Fruit fly (Drosophila melanogaster): ENCODE data around the gene Mob2.

The Mob2 gene

dm6 chr3L:11508337-11508736 lies 53.7 kb downstream of the Mob2 start, which contains the start of gene CG33500:
Gene CG33500, plus strand, starts transcription at chr3L:11508637.
- TF ChIP-seq dsx (GFP tag; optimal IDR thresholded peaks at IDR 0.05; ENCODE audit: poor library complexity, severe bottlenecking) (no peak), Hr39 (GFP tag; optimal IDR thresholded peaks at IDR 0.05) (no peak), CG11902 (GFP tag; optimal IDR thresholded peaks at IDR 0.05) (no peak), CG6792 (GFP tag; optimal IDR thresholded peaks at IDR 0.05) (no peak), CG32006 (GFP tag; optimal IDR thresholded peaks at IDR 0.05) (no peak), CG11762 (GFP tag; optimal IDR thresholded peaks at IDR 0.05; ENCODE audit: insufficient read depth) (no peak), ss (GFP tag; optimal IDR thresholded peaks at IDR 0.05) (no peak), CG3032 (tag; optimal IDR thresholded peaks at IDR 0.05) (no peak), Lpt (GFP tag; optimal IDR thresholded peaks at IDR 0.05) (no peak), Sox14 (GFP tag; optimal IDR thresholded peaks at IDR 0.05) (no peak), CG8632 (GFP tag; optimal IDR thresholded peaks at IDR 0.05) (no peak), CG34406 (GFP tag; optimal IDR thresholded peaks at IDR 0.05) (no peak), spab (GFP tag; optimal IDR thresholded peaks at IDR 0.05) (no peak), vri (GFP tag; optimal IDR thresholded peaks at IDR 0.05) (no peak), CG15336 (GFP tag; IDR thresholded peaks at IDR 0.05) (no peak), svp (GFP tag) (no peak)

dm6 chr3L:11493090-11493807 lies 68.8 kb downstream of the Mob2 start:
- TF ChIP-seq Sox15 (GFP tag; optimal IDR thresholded peaks at IDR 0.05) (no peak), CG7368 (GFP tag; optimal IDR thresholded peaks at IDR 0.05) (no peak), acj6 (GFP tag; optimal IDR thresholded peaks at IDR 0.05) (peak; percentile 54), topi (GFP tag; optimal IDR thresholded peaks at IDR 0.05) (peak; percentile 28), CG34406 (GFP tag; optimal IDR thresholded peaks at IDR 0.05) (peak; percentile 44), CG31627 (GFP tag; optimal IDR thresholded peaks at IDR 0.05) (no peak), fkh (GFP tag; optimal IDR thresholded peaks at IDR 0.05) (no peak), achi (GFP tag; optimal IDR thresholded peaks at IDR 0.05) (peak; percentile 25), CG8119 (GFP tag; IDR thresholded peaks at IDR 0.05) (0 out of 3 replicates have a peak, but pooled peaks have one; percentile 24), CG1621 (tag; optimal IDR thresholded peaks at IDR 0.05) (no peak), CG10669 (GFP tag; optimal IDR thresholded peaks at IDR 0.05) (peak; percentile 41), pdm3 (GFP tag; optimal IDR thresholded peaks at IDR 0.05) (peak; percentile 45), CG15336 (GFP tag; IDR thresholded peaks at IDR 0.05) (peak; percentile 23; the same call in 1 of the 2 replicates), vri (GFP tag; optimal IDR thresholded peaks at IDR 0.05) (peak; percentile 25), CG6276 (GFP tag; optimal IDR thresholded peaks at IDR 0.05) (no peak), CG11762 (GFP tag; optimal IDR thresholded peaks at IDR 0.05; ENCODE audit: insufficient read depth) (no peak), CG11902 (GFP tag; optimal IDR thresholded peaks at IDR 0.05) (no peak), CG6808 (GFP tag; optimal IDR thresholded peaks at IDR 0.05) (no peak), Eip78C (GFP tag) (peak; percentile 64), fd59A (GFP tag; optimal IDR thresholded peaks at IDR 0.05) (no peak), Hr38 (GFP tag; optimal IDR thresholded peaks at IDR 0.05) (no peak), CG32006 (GFP tag; optimal IDR thresholded peaks at IDR 0.05) (peak; percentile 67), Hr4 (GFP tag; optimal IDR thresholded peaks at IDR 0.05) (peak; percentile 54), CG8319 (GFP tag; optimal IDR thresholded peaks at IDR 0.05) (no peak), esn (GFP tag; optimal IDR thresholded peaks at IDR 0.05) (peak; percentile 33), salr (GFP tag; optimal IDR thresholded peaks at IDR 0.05) (peak in 1 of 2 experiments; percentile 44), fd85E (GFP tag; optimal IDR thresholded peaks at IDR 0.05) (peak; percentile 40), OdsH (GFP tag; optimal IDR thresholded peaks at IDR 0.05) (peak; percentile 62), dac (GFP tag; optimal IDR thresholded peaks at IDR 0.05) (no peak), svp (GFP tag) (peak; percentile 68), Met (GFP tag; optimal IDR thresholded peaks at IDR 0.05) (peak; percentile 41), Ets21C (GFP tag; optimal IDR thresholded peaks at IDR 0.05) (no peak), dsx (GFP tag; optimal IDR thresholded peaks at IDR 0.05; ENCODE audit: poor library complexity, severe bottlenecking) (no peak), Blimp-1 (GFP tag; optimal IDR thresholded peaks at IDR 0.05) (no peak), CG6854 (GFP tag; optimal IDR thresholded peaks at IDR 0.05) (peak; percentile 80), Eip75B (GFP tag; optimal IDR thresholded peaks at IDR 0.05) (no peak), Gug (GFP tag; IDR thresholded peaks at IDR 0.05) (no peak), ss (GFP tag; optimal IDR thresholded peaks at IDR 0.05) (peak; percentile 22 to 60), Lpt (GFP tag; optimal IDR thresholded peaks at IDR 0.05) (no peak), spab (GFP tag; optimal IDR thresholded peaks at IDR 0.05) (peak; percentile 26), Hr39 (GFP tag; optimal IDR thresholded peaks at IDR 0.05) (no peak), Sox14 (GFP tag; optimal IDR thresholded peaks at IDR 0.05) (no peak), Smox (GFP tag; optimal IDR thresholded peaks at IDR 0.05) (peak; percentile 50)

Measured in whole organism, prepupa.